Fruit fly (Drosophila melanogaster) whole organism, prepupa: ENCODE data around the gene mTTF.

Experiments used
- Blimp-1 ChIP-seq: fragments of 200-800 bp; sonication (Bioruptor generic); optimal IDR thresholded peaks from 3 replicates; lab custom pipeline; 2017; ENCODE audit warnings: missing biosample characterization, missing genetic modification characterization, mild to moderate bottlenecking, moderate library complexity, missing genetic modification reagents
- CG10631 ChIP-seq: fragments of 200-800 bp; sonication (Bioruptor generic); optimal IDR thresholded peaks from 2 replicates; lab custom pipeline; 2016; ENCODE audit warnings: missing biosample characterization, missing genetic modification characterization
- CG11294 ChIP-seq: fragments of 200-800 bp; sonication (Bioruptor generic); IDR thresholded peaks from 2 replicates; pipeline ENCODE4 v1.3.6; 2022; ENCODE audit warnings: missing biosample characterization, missing genetic modification characterization
- CG11762 ChIP-seq: fragments of 200-800 bp; sonication (Bioruptor generic); optimal IDR thresholded peaks from 3 replicates; lab custom pipeline; 2016; ENCODE audit warnings: missing biosample characterization, missing genetic modification characterization; ENCODE audit not compliant: insufficient read depth
- CG11902 ChIP-seq: fragments of 200-800 bp; sonication (Bioruptor generic); optimal IDR thresholded peaks from 3 replicates; lab custom pipeline; 2016; ENCODE audit warnings: missing biosample characterization, missing genetic modification characterization
- CG1621 ChIP-seq: fragments of 200-800 bp; sonication (Bioruptor generic); optimal IDR thresholded peaks from 3 replicates; lab custom pipeline; 2018; ENCODE audit warnings: missing biosample characterization, mild to moderate bottlenecking, missing genetic modification characterization
- CG16779 ChIP-seq: fragments of 200-800 bp; sonication (Bioruptor generic); optimal IDR thresholded peaks from 3 replicates; lab custom pipeline; 2017; ENCODE audit warnings: missing biosample characterization, mild to moderate bottlenecking, missing genetic modification characterization
- CG3032 ChIP-seq: fragments of 200-800 bp; optimal IDR thresholded peaks from 2 replicates; lab custom pipeline; 2019; ENCODE audit warnings: missing biosample characterization, mild to moderate bottlenecking, missing genetic modification characterization, moderate library complexity
- CG31627 ChIP-seq: fragments of 200-800 bp; sonication (Bioruptor generic); optimal IDR thresholded peaks from 3 replicates; lab custom pipeline; 2016; ENCODE audit warnings: missing biosample characterization, missing genetic modification characterization
- CG32006 ChIP-seq: fragments of 200-800 bp; sonication (Bioruptor generic); optimal IDR thresholded peaks from 3 replicates; lab custom pipeline; 2017; ENCODE audit warnings: missing biosample characterization, mild to moderate bottlenecking, missing genetic modification characterization
- CG34406 ChIP-seq: fragments of 200-800 bp; sonication (Bioruptor generic); optimal IDR thresholded peaks from 3 replicates; lab custom pipeline; 2016; ENCODE audit warnings: missing biosample characterization, missing genetic modification characterization
- CG4318 ChIP-seq: fragments of 200-800 bp; sonication (Bioruptor generic); optimal IDR thresholded peaks from 3 replicates; lab custom pipeline; 2017; ENCODE audit warnings: missing biosample characterization, mild to moderate bottlenecking, missing genetic modification characterization
- CG6163 ChIP-seq: fragments of 200-800 bp; sonication (Bioruptor generic); IDR thresholded peaks from 3 replicates; pipeline ENCODE4 v1.3.6; 2022; ENCODE audit warnings: missing biosample characterization, missing genetic modification characterization
- CG6276 ChIP-seq: fragments of 200-800 bp; sonication (Bioruptor generic); optimal IDR thresholded peaks from 2 replicates; lab custom pipeline; 2017; ENCODE audit warnings: missing biosample characterization, mild to moderate bottlenecking, missing genetic modification characterization
- CG6854 ChIP-seq: fragments of 200-800 bp; sonication (Bioruptor generic); optimal IDR thresholded peaks from 2 replicates; lab custom pipeline; 2017; ENCODE audit warnings: missing biosample characterization, mild to moderate bottlenecking, missing genetic modification characterization
- CG8119 ChIP-seq: fragments of 200-800 bp; sonication (Bioruptor generic); IDR thresholded peaks from 3 replicates; pipeline ENCODE4 v1.3.6; 2022; ENCODE audit warnings: missing biosample characterization, missing genetic modification characterization
- CG8319 ChIP-seq: fragments of 200-800 bp; sonication (Bioruptor generic); optimal IDR thresholded peaks from 3 replicates; lab custom pipeline; 2016; ENCODE audit warnings: missing biosample characterization, missing genetic modification characterization
- CG8632 ChIP-seq: fragments of 200-800 bp; sonication (Bioruptor generic); optimal IDR thresholded peaks from 3 replicates; lab custom pipeline; 2016; ENCODE audit warnings: missing biosample characterization, missing genetic modification characterization
- Eip75B ChIP-seq: fragments of 200-800 bp; sonication (Bioruptor generic); optimal IDR thresholded peaks from 3 replicates; lab custom pipeline; 2016; ENCODE audit warnings: missing biosample characterization, missing genetic modification characterization
- Eip78C ChIP-seq: fragments of 200-800 bp; sonication (Bioruptor generic); peaks from one replicate; lab custom pipeline; 2016; ENCODE audit warnings: missing biosample characterization, missing genetic modification characterization
- Eip93F ChIP-seq: fragments of 200-800 bp; sonication (Bioruptor generic); optimal IDR thresholded peaks from 2 replicates; lab custom pipeline; 2016; ENCODE audit warnings: missing biosample characterization, mild to moderate bottlenecking, missing genetic modification characterization
- Ets21C ChIP-seq: fragments of 200-800 bp; sonication (Bioruptor generic); optimal IDR thresholded peaks from 3 replicates; lab custom pipeline; 2016; ENCODE audit warnings: missing biosample characterization, missing genetic modification characterization
- Gug ChIP-seq: fragments of 200-800 bp; sonication (Bioruptor generic); IDR thresholded peaks from 2 replicates; pipeline ENCODE4 v1.3.6; 2022; ENCODE audit warnings: missing biosample characterization, missing genetic modification characterization
- Hr38 ChIP-seq: sonication (Bioruptor generic); optimal IDR thresholded peaks from 2 replicates; lab custom pipeline; 2016; ENCODE audit warnings: missing biosample characterization, missing genetic modification characterization
- Hr39 ChIP-seq: fragments of 200-800 bp; sonication (Bioruptor generic); optimal IDR thresholded peaks from 2 replicates; lab custom pipeline; 2016; ENCODE audit warnings: missing biosample characterization, missing genetic modification characterization
- Lpt ChIP-seq: fragments of 200-800 bp; sonication (Bioruptor generic); optimal IDR thresholded peaks from 3 replicates; lab custom pipeline; 2016; ENCODE audit warnings: missing biosample characterization, missing genetic modification characterization
- Met ChIP-seq: fragments of 200-800 bp; sonication (Bioruptor generic); optimal IDR thresholded peaks from 3 replicates; lab custom pipeline; 2016; ENCODE audit warnings: missing biosample characterization, missing genetic modification characterization
- OdsH ChIP-seq: fragments of 200-800 bp; sonication (Bioruptor generic); optimal IDR thresholded peaks from 3 replicates; lab custom pipeline; 2016; ENCODE audit warnings: missing biosample characterization, missing genetic modification characterization
- Sox102F ChIP-seq: fragments of 200-800 bp; sonication (Bioruptor generic); optimal IDR thresholded peaks from 2 replicates; lab custom pipeline; 2016; ENCODE audit warnings: missing biosample characterization, mild to moderate bottlenecking, missing genetic modification characterization
- Sox15 ChIP-seq: fragments of 200-800 bp; sonication (Bioruptor generic); optimal IDR thresholded peaks from 3 replicates; lab custom pipeline; 2016; ENCODE audit warnings: missing biosample characterization, missing genetic modification characterization
- achi ChIP-seq: fragments of 200-800 bp; sonication (Bioruptor generic); optimal IDR thresholded peaks from 3 replicates; lab custom pipeline; 2016; ENCODE audit warnings: missing biosample characterization, missing genetic modification characterization
- acj6 ChIP-seq: fragments of 200-800 bp; sonication (Bioruptor generic); optimal IDR thresholded peaks from 3 replicates; lab custom pipeline; 2016; ENCODE audit warnings: missing biosample characterization, missing genetic modification characterization
- cyc ChIP-seq: fragments of 200-800 bp; sonication (Bioruptor generic); optimal IDR thresholded peaks from 3 replicates; lab custom pipeline; 2016; ENCODE audit warnings: missing biosample characterization, missing genetic modification characterization
- dac ChIP-seq: fragments of 200-800 bp; sonication (Bioruptor generic); optimal IDR thresholded peaks from 2 replicates; lab custom pipeline; 2017; ENCODE audit warnings: missing biosample characterization, mild to moderate bottlenecking, missing genetic modification characterization
- dsx ChIP-seq: fragments of 200-800 bp; optimal IDR thresholded peaks from 3 replicates; lab custom pipeline; 2019; ENCODE audit warnings: missing biosample characterization, mild to moderate bottlenecking, missing genetic modification characterization, moderate library complexity; ENCODE audit not compliant: poor library complexity, severe bottlenecking
- esn ChIP-seq: fragments of 200-800 bp; sonication (Bioruptor generic); optimal IDR thresholded peaks from 2 replicates; lab custom pipeline; 2016; ENCODE audit warnings: missing biosample characterization, mild to moderate bottlenecking, missing genetic modification characterization, moderate library complexity
- fkh ChIP-seq: fragments of 200-800 bp; sonication (Bioruptor generic); optimal IDR thresholded peaks from 3 replicates; lab custom pipeline; 2017; ENCODE audit warnings: missing biosample characterization, mild to moderate bottlenecking, missing genetic modification characterization, moderate library complexity
- lz ChIP-seq: fragments of 200-800 bp; sonication (Bioruptor generic); optimal IDR thresholded peaks from 3 replicates; lab custom pipeline; 2016; ENCODE audit warnings: missing biosample characterization, missing genetic modification characterization
- net ChIP-seq: fragments of 200-800 bp; sonication (Bioruptor generic); optimal IDR thresholded peaks from 3 replicates; lab custom pipeline; 2016; ENCODE audit warnings: missing biosample characterization, missing genetic modification characterization
- pdm3 ChIP-seq: fragments of 200-800 bp; sonication (Bioruptor generic); optimal IDR thresholded peaks from 3 replicates; lab custom pipeline; 2016; ENCODE audit warnings: missing biosample characterization, missing genetic modification characterization
- svp ChIP-seq: fragments of 200-800 bp; sonication (Bioruptor generic); peaks from one replicate; lab custom pipeline; 2016; ENCODE audit warnings: missing biosample characterization, missing genetic modification characterization
- topi ChIP-seq: fragments of 200-800 bp; sonication (Bioruptor generic); optimal IDR thresholded peaks from 3 replicates; lab custom pipeline; 2016; ENCODE audit warnings: missing biosample characterization, missing genetic modification characterization

mTTF gene

DNA sequence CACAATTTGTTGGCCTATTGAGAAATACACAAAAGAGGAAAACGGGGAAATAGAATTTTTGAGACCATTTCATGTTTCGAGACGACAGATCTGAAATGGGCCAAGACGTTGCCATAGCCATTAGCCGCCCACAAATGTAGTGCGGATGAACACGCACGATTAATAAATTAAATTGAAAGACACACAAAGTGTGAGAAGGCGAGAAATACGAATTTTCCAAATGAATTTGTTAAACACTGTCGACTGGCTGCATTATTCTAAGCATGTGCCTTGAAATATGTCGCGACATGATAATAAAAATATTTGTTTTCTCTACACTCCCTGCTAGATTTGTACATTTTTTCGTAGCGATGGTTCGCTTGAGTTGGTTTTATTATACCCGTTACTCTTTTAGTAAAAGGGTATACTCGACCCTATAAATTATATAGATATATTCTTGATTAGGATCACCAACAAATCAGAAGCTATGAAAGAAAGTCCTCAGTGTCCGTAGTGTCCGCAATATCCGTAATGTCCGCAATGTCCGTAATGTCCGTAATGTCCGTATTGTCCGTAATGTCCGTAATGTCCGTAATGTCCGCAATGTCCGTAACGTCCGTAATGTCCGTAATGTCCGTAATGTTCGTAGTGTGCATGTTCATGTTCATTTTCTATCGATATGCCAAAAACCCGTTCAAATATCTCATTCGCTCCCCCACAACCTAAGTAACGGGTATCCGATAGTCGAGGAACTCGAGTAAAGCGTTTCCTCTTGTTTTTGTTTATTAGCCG, 28.1 kb upstream of the mTTF start:
- TF ChIP-seq CG31627 = no peak
- TF ChIP-seq Gug (GFP tag; lab: Robert Waterston, UW) = no peak
- no peak for TF ChIP-seq CG6854
- TF ChIP-seq Eip75B (GFP tag; lab: Kevin White, UChicago) = no peak
- no peak for TF ChIP-seq esn
- no peak for TF ChIP-seq CG6163

DNA sequence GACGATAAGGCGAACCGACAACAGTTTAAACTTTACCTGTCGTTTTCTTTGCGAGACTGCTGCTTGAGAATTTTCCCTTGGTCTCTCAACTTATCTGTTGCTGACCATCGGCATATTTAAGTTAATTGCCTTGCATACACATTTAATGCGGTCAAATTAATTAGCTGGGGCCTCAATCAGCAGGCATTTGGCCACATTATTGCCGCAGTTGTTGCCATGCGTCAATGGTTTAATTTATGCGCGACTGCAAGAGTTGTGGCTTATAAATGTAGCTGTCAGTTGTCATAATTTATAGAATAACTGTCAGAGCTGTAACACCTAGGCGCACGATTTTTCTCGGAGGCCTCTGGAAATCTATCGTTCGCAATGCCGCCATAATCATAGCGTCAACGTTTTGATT, 25.4 kb upstream of the mTTF start:
- no peak for TF ChIP-seq CG31627
- no peak for TF ChIP-seq lz (GFP tag; lab: Kevin White, UChicago)
- no peak for TF ChIP-seq CG11762 (GFP tag; lab: Kevin White, UChicago)
- TF ChIP-seq CG4318 (GFP tag; lab: Kevin White, UChicago) = no peak
- peak; percentile 6 for TF ChIP-seq Eip78C (GFP tag; lab: Kevin White, UChicago)
- TF ChIP-seq Met (GFP tag; lab: Kevin White, UChicago) = no peak
- TF ChIP-seq CG6854 = no peak
- TF ChIP-seq, all 60 proteins: peak for 1

DNA sequence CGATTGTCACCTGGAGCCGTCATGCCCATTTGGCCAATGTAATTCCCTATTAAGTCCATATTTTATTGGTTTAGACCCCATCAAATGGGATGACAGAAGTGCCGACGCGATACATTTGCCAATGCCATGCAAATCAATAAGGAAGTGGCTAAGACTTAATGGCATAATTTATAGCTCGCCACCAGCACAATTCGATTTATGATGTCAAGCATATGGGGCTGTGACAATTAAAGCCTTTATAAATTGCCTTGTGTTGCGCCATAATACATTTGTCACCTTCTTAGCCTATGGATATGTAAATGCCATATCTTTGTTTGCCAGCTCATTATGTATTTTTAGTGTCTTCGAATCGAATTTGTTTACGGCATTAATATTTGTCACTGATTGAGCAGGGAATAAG, 24.7 kb upstream of the mTTF start:
- TF ChIP-seq CG11902 (GFP tag; lab: Kevin White, UChicago) (no peak), Eip78C (GFP tag; lab: Kevin White, UChicago) (no peak), Eip75B (GFP tag; lab: Kevin White, UChicago) (no peak), cyc (GFP tag; lab: Kevin White, UChicago) (no peak), net (GFP tag; lab: Kevin White, UChicago) (no peak), CG3032 (tag; lab: Kevin White, UChicago) (no peak), pdm3 (GFP tag; lab: Kevin White, UChicago) (no peak), CG10631 (no peak), CG11762 (GFP tag; lab: Kevin White, UChicago) (no peak), CG34406 (no peak), dac (GFP tag; lab: Kevin White, UChicago) (no peak), CG11294 (GFP tag; lab: Robert Waterston, UW) (no peak)

DNA sequence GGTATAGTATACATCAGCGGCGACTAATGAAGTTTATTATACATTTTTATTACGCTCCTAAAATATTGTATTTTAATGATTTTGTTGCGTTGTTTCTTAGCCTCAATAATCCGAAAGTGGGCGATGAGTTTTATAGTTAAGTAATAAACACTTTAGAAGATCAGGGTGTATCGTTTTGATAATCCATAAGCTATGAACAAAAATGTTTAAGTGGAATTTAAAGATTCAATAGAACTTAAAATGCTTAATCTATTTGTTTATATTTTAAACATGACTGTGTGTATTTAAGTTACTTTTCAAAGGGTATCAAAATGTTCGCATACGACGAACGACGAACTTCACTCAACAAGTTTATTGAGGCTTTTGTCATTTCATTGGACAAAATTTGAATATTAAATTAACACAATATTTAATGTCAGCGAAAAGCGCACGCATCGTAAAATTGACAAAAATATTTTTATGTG, 23.7 kb upstream of the mTTF start:
- TF ChIP-seq Sox102F (GFP tag; lab: Kevin White, UChicago) = peak; percentile 33
- TF ChIP-seq CG32006 (GFP tag; lab: Kevin White, UChicago) = peak; percentile 15
- 0 out of 3 replicates have a peak, but pooled peaks have one; percentile 31 for TF ChIP-seq CG8119
- TF ChIP-seq CG34406 = peak; percentile 5
- no peak for TF ChIP-seq Blimp-1 (GFP tag; lab: Kevin White, UChicago)
- peak; percentile 11 for TF ChIP-seq acj6 (GFP tag; lab: Kevin White, UChicago)
- TF ChIP-seq achi (GFP tag; lab: Kevin White, UChicago) = peak; percentile 8
- TF ChIP-seq pdm3 (GFP tag; lab: Kevin White, UChicago) = peak; percentile 24
- no peak for TF ChIP-seq CG10631
- no peak for TF ChIP-seq CG16779 (tag; lab: Kevin White, UChicago)
- peak; percentile 4 for TF ChIP-seq fkh
- TF ChIP-seq Lpt (GFP tag; lab: Kevin White, UChicago) = no peak
- TF ChIP-seq CG31627 = no peak
- peak; percentile 22 for TF ChIP-seq esn
- TF ChIP-seq, all 60 proteins: peak for 9

DNA sequence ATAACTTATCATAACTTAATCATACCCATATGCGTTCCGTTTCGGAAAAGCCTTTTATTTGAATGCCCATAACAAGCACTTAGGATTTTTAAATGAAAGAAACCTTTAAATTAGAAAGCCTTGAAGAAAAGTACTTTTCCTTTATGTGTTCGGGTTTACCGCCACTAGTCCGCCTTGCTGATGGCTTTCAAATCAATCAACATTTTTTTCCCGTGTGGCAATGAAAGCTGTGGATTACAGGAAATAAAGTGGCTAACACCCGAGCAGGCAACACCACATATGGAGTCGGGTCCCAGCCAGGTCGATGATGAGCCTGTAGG, 22.1 kb upstream of the mTTF start:
- TF ChIP-seq CG6854 (no peak), CG11902 (GFP tag; lab: Kevin White, UChicago) (no peak), dsx (GFP tag; lab: Kevin White, UChicago) (no peak), Eip93F (GFP tag; lab: Kevin White, UChicago) (no peak), fkh (no peak), CG1621 (tag; lab: Kevin White, UChicago) (no peak), Hr39 (GFP tag; lab: Kevin White, UChicago) (peak; percentile 6), svp (GFP tag; lab: Kevin White, UChicago) (peak; percentile 44), achi (GFP tag; lab: Kevin White, UChicago) (peak; percentile 30), Eip75B (GFP tag; lab: Kevin White, UChicago) (no peak), CG34406 (no peak), CG11762 (GFP tag; lab: Kevin White, UChicago) (no peak), Sox15 (no peak), CG6276 (GFP tag; lab: Kevin White, UChicago) (peak; percentile 38), topi (GFP tag; lab: Kevin White, UChicago) (no peak), Hr38 (no peak), Eip78C (GFP tag; lab: Kevin White, UChicago) (peak; percentile 84), CG31627 (peak; percentile 11), Ets21C (GFP tag; lab: Kevin White, UChicago) (no peak), CG8319 (GFP tag; lab: Kevin White, UChicago) (no peak), OdsH (GFP tag; lab: Kevin White, UChicago) (peak; percentile 13), CG8632 (no peak)
